Fruit fly (Drosophila melanogaster) whole organism, embryonic: Measurements from ENCODE around the gene CG15221.
A peak's percentile ranks its signal among the peaks of the same experiment; 100 is the strongest.

ENCODE experiments used
- Ada2b ChIP-seq: fragments of 200-800 bp; sonication (Bioruptor generic); IDR thresholded peaks from 2 replicates; pipeline ENCODE4 v1.3.6; 2022; ENCODE audit warnings: missing biosample characterization, missing genetic modification characterization
- Antp ChIP-seq: fragments of 200-800 bp; sonication (Bioruptor generic); optimal IDR thresholded peaks from 3 replicates; lab custom pipeline; 2016; ENCODE audit warnings: missing biosample characterization, missing genetic modification characterization
- CG10147 ChIP-seq: fragments of 200-800 bp; sonication (Bioruptor generic); optimal IDR thresholded peaks from 2 replicates; lab custom pipeline; 2019; ENCODE audit warnings: missing biosample characterization, mild to moderate bottlenecking, missing genetic modification characterization, moderate library complexity
- CG11085 ChIP-seq: fragments of 200-800 bp; sonication (Bioruptor generic); IDR thresholded peaks from 2 replicates; pipeline ENCODE4 v1.3.6; 2022; ENCODE audit warnings: missing biosample characterization, missing genetic modification characterization
- CG11398 ChIP-seq: fragments of 200-800 bp; sonication (Bioruptor generic); optimal IDR thresholded peaks from 2 replicates; lab custom pipeline; 2016; ENCODE audit warnings: missing biosample characterization, missing genetic modification characterization
- CG13287 ChIP-seq: fragments of 200-800 bp; sonication (Bioruptor generic); IDR thresholded peaks from 2 replicates; pipeline ENCODE4 v1.3.6; 2022; ENCODE audit warnings: missing biosample characterization, missing genetic modification characterization; ENCODE audit not compliant: partially characterized antibody
- CG1603 ChIP-seq: fragments of 200-800 bp; sonication (Bioruptor generic); optimal IDR thresholded peaks from 2 replicates; lab custom pipeline; 2019; ENCODE audit warnings: missing biosample characterization, mild to moderate bottlenecking, missing genetic modification characterization, moderate library complexity
- CG16813 ChIP-seq: fragments of 200-800 bp; sonication (Bioruptor generic); IDR thresholded peaks from 3 replicates; pipeline ENCODE4 v1.3.6; 2022; ENCODE audit warnings: missing biosample characterization, missing genetic modification characterization; ENCODE audit not compliant: partially characterized antibody
- CG17328 ChIP-seq: fragments of 200-800 bp; sonication (Bioruptor generic); IDR thresholded peaks from 2 replicates; pipeline ENCODE4 v1.3.6; 2022; ENCODE audit warnings: missing biosample characterization, missing genetic modification characterization
- CG17385 ChIP-seq: fragments of 200-800 bp; sonication (Bioruptor generic); optimal IDR thresholded peaks from 3 replicates; lab custom pipeline; 2018; ENCODE audit warnings: missing biosample characterization, mild to moderate bottlenecking, missing genetic modification characterization
- CG17912 ChIP-seq: fragments of 200-800 bp; sonication (Bioruptor generic); optimal IDR thresholded peaks from 2 replicates; lab custom pipeline; 2018; ENCODE audit warnings: missing biosample characterization, mild to moderate bottlenecking, missing genetic modification characterization
- CG2120 ChIP-seq: fragments of 200-800 bp; sonication (Bioruptor generic); optimal IDR thresholded peaks from 3 replicates; lab custom pipeline; 2016; ENCODE audit warnings: missing biosample characterization, missing genetic modification characterization
- CG2199 ChIP-seq: fragments of 200-800 bp; sonication (Bioruptor generic); IDR thresholded peaks from 3 replicates; pipeline ENCODE4 v1.3.6; 2022; ENCODE audit warnings: missing biosample characterization, missing genetic modification characterization
- CG31224 ChIP-seq: fragments of 200-800 bp; sonication (Bioruptor generic); IDR thresholded peaks from 2 replicates; pipeline ENCODE4 v1.3.6; 2022; ENCODE audit warnings: missing biosample characterization, missing genetic modification characterization
- CG3995 ChIP-seq: fragments of 200-800 bp; sonication (Bioruptor generic); optimal IDR thresholded peaks from 3 replicates; lab custom pipeline; 2016; ENCODE audit warnings: missing biosample characterization, missing genetic modification characterization
- CG4328 ChIP-seq: fragments of 200-800 bp; sonication (Bioruptor generic); optimal IDR thresholded peaks from 3 replicates; lab custom pipeline; 2017; ENCODE audit warnings: missing biosample characterization, missing genetic modification reagents, missing genetic modification characterization
- CG4424 ChIP-seq: fragments of 200-800 bp; sonication (Bioruptor generic); optimal IDR thresholded peaks from 3 replicates; lab custom pipeline; 2016; ENCODE audit warnings: missing biosample characterization, missing genetic modification characterization
- CG4730 ChIP-seq: fragments of 200-800 bp; sonication (Bioruptor generic); IDR thresholded peaks from 2 replicates; pipeline ENCODE4 v1.3.6; 2022; ENCODE audit warnings: missing biosample characterization, missing genetic modification characterization
- CG6175 ChIP-seq: fragments of 200-800 bp; sonication (Bioruptor generic); IDR thresholded peaks from 3 replicates; pipeline ENCODE4 v1.3.6; 2022; ENCODE audit warnings: missing biosample characterization, missing genetic modification characterization
- CG6254 ChIP-seq: fragments of 200-800 bp; sonication (Bioruptor generic); optimal IDR thresholded peaks from 3 replicates; lab custom pipeline; 2017; ENCODE audit warnings: mild to moderate bottlenecking, missing biosample characterization, missing genetic modification reagents, missing genetic modification characterization
- CG6791 ChIP-seq: fragments of 200-800 bp; sonication (Bioruptor generic); IDR thresholded peaks from 3 replicates; pipeline ENCODE4 v1.3.6; 2022; ENCODE audit warnings: missing biosample characterization, missing genetic modification characterization; ENCODE audit not compliant: partially characterized antibody
- CG7786 ChIP-seq: fragments of 200-800 bp; sonication (Bioruptor generic); optimal IDR thresholded peaks from 2 replicates; lab custom pipeline; 2016; ENCODE audit warnings: missing biosample characterization, missing genetic modification characterization
- CG7928 ChIP-seq: fragments of 200-800 bp; sonication (Bioruptor generic); optimal IDR thresholded peaks from 2 replicates; lab custom pipeline; 2017; ENCODE audit warnings: missing biosample characterization, mild to moderate bottlenecking, missing genetic modification characterization
- CTCF ChIP-seq: fragments of 200-800 bp; sonication (Bioruptor generic); optimal IDR thresholded peaks from 2 replicates; lab custom pipeline; 2017; ENCODE audit warnings: missing biosample characterization, mild to moderate bottlenecking, missing genetic modification characterization, moderate library complexity
- Dek ChIP-seq: fragments of 200-800 bp; sonication (Bioruptor generic); optimal IDR thresholded peaks from 3 replicates; lab custom pipeline; 2019; ENCODE audit warnings: missing biosample characterization, mild to moderate bottlenecking, missing genetic modification characterization, moderate library complexity
- Elba2 ChIP-seq: fragments of 200-800 bp; sonication (Bioruptor generic); optimal IDR thresholded peaks from 3 replicates; lab custom pipeline; 2016; ENCODE audit warnings: missing biosample characterization, missing genetic modification characterization
- Ets65A ChIP-seq: fragments of 200-800 bp; sonication (Bioruptor generic); peaks from one replicate; lab custom pipeline; 2016; ENCODE audit warnings: missing biosample characterization, missing genetic modification characterization
- Gsc ChIP-seq: fragments of 200-800 bp; sonication (Bioruptor generic); IDR thresholded peaks from 2 replicates; pipeline ENCODE4 v1.3.6; 2022; ENCODE audit warnings: missing biosample characterization, missing genetic modification characterization
- Hmr ChIP-seq: fragments of 200-800 bp; sonication (Bioruptor generic); optimal IDR thresholded peaks from 3 replicates; lab custom pipeline; 2017; ENCODE audit warnings: mild to moderate bottlenecking, missing biosample characterization, missing genetic modification reagents, missing genetic modification characterization
- MBD-R2 ChIP-seq: fragments of 200-800 bp; sonication (Bioruptor generic); IDR thresholded peaks from 2 replicates; pipeline ENCODE4 v1.3.6; 2022; ENCODE audit warnings: missing biosample characterization, missing genetic modification characterization
- MESR4 ChIP-seq: fragments of 200-800 bp; sonication (Bioruptor generic); optimal IDR thresholded peaks from 2 replicates; lab custom pipeline; 2018; ENCODE audit warnings: missing biosample characterization, mild to moderate bottlenecking, missing genetic modification characterization, moderate library complexity
- Mad ChIP-seq: fragments of 200-800 bp; sonication (Bioruptor generic); optimal IDR thresholded peaks from 2 replicates; lab custom pipeline; 2016; ENCODE audit warnings: missing biosample characterization, missing genetic modification characterization
- Max ChIP-seq: fragments of 200-800 bp; sonication (Bioruptor generic); optimal IDR thresholded peaks from 2 replicates; lab custom pipeline; 2016; ENCODE audit warnings: missing biosample characterization, mild to moderate bottlenecking, missing genetic modification characterization
- NC2β ChIP-seq: fragments of 200-800 bp; sonication (Bioruptor generic); optimal IDR thresholded peaks from 2 replicates; lab custom pipeline; 2016; ENCODE audit warnings: missing biosample characterization, missing genetic modification characterization
- Nf-YA ChIP-seq: fragments of 200-800 bp; sonication (Bioruptor generic); IDR thresholded peaks from 2 replicates; pipeline ENCODE4 v1.3.6; 2022; ENCODE audit warnings: missing biosample characterization, missing genetic modification characterization
- Nf-YC ChIP-seq: fragments of 200-800 bp; optimal IDR thresholded peaks from 3 replicates; lab custom pipeline; 2019; ENCODE audit warnings: missing biosample characterization, mild to moderate bottlenecking, missing genetic modification characterization, moderate library complexity
- Xrp1 ChIP-seq: fragments of 200-800 bp; sonication (Bioruptor generic); IDR thresholded peaks from 2 replicates; pipeline ENCODE4 v1.3.6; 2022; ENCODE audit warnings: missing biosample characterization, missing genetic modification characterization
- br ChIP-seq: fragments of >200 bp; optimal IDR thresholded peaks from 2 replicates; lab custom pipeline; 2017
- chif ChIP-seq, 2 experiments: fragments of 200-800 bp; sonication (Bioruptor generic); optimal IDR thresholded peaks; 3 replicates each; lab custom pipeline; 2016; ENCODE audit warnings: missing biosample characterization in 2 of 2, missing genetic modification characterization in 2 of 2
- ems ChIP-seq: fragments of 200-800 bp; sonication (Bioruptor generic); optimal IDR thresholded peaks from 3 replicates; lab custom pipeline; 2016; ENCODE audit warnings: missing biosample characterization, missing genetic modification characterization
- grau ChIP-seq: fragments of 200-800 bp; optimal IDR thresholded peaks from 3 replicates; lab custom pipeline; 2019; ENCODE audit warnings: missing biosample characterization, mild to moderate bottlenecking, missing genetic modification characterization, moderate library complexity
- gt ChIP-seq: fragments of 200-800 bp; sonication (Bioruptor generic); IDR thresholded peaks from 2 replicates; pipeline ENCODE4 v1.3.6; 2022; ENCODE audit warnings: missing biosample characterization, missing genetic modification characterization
- inv ChIP-seq: fragments of 200-800 bp; sonication (Bioruptor generic); IDR thresholded peaks from 2 replicates; pipeline ENCODE4 v1.3.6; 2022; ENCODE audit warnings: missing biosample characterization, missing genetic modification characterization; ENCODE audit not compliant: partially characterized antibody
- klu ChIP-seq: fragments of 200-800 bp; sonication (Bioruptor generic); IDR thresholded peaks from 2 replicates; pipeline ENCODE4 v1.3.6; 2022; ENCODE audit warnings: missing biosample characterization, missing genetic modification characterization
- lbe ChIP-seq: fragments of 200-800 bp; sonication (Bioruptor generic); optimal IDR thresholded peaks from 2 replicates; lab custom pipeline; 2016; ENCODE audit warnings: missing biosample characterization, mild to moderate bottlenecking, missing genetic modification characterization
- lilli ChIP-seq: fragments of 200-800 bp; sonication (Bioruptor generic); optimal IDR thresholded peaks from 3 replicates; lab custom pipeline; 2016; ENCODE audit warnings: missing biosample characterization, missing genetic modification characterization
- rib ChIP-seq: fragments of 200-800 bp; sonication (Bioruptor generic); IDR thresholded peaks from 2 replicates; pipeline ENCODE4 v1.3.6; 2022; ENCODE audit warnings: missing biosample characterization, missing genetic modification characterization
- sisA ChIP-seq: fragments of 200-800 bp; sonication (Bioruptor generic); IDR thresholded peaks from 2 replicates; pipeline ENCODE4 v1.3.6; 2022; ENCODE audit warnings: missing biosample characterization, missing genetic modification characterization
- slp2 ChIP-seq: fragments of 200-800 bp; sonication (Bioruptor generic); optimal IDR thresholded peaks from 2 replicates; lab custom pipeline; 2016; ENCODE audit warnings: missing biosample characterization, missing genetic modification characterization
- ttk ChIP-seq: fragments of 200-800 bp; sonication (Bioruptor generic); IDR thresholded peaks from 2 replicates; pipeline ENCODE4 v2.1.2; 2022; ENCODE audit warnings: missing biosample characterization, missing genetic modification characterization
- tup ChIP-seq: fragments of 200-800 bp; sonication (Bioruptor generic); optimal IDR thresholded peaks from 2 replicates; lab custom pipeline; 2016; ENCODE audit warnings: missing biosample characterization, mild to moderate bottlenecking, missing genetic modification characterization, moderate library complexity
- z ChIP-seq: fragments of 200-800 bp; sonication (Bioruptor generic); IDR thresholded peaks from 3 replicates; pipeline ENCODE4 v1.3.6; 2022; ENCODE audit warnings: missing biosample characterization, missing genetic modification characterization

The CG15221 gene

dm6 chrX:11685918-11686640 is 38.0 kb upstream of the CG15221 start (continued):
- TF ChIP-seq CG2120 (GFP tag; lab: Kevin White, UChicago) (peak; percentile 19), Xrp1 (peak; percentile 42; the same call in 1 of the 2 replicates), CG4730 (GFP tag; lab: Robert Waterston, UW) (no peak), Max (GFP tag; lab: Kevin White, UChicago) (no peak), CG10147 (peak; percentile 41), Elba2 (GFP tag; lab: Kevin White, UChicago) (no peak), Ada2b (GFP tag; lab: Robert Waterston, UW) (no peak), CG1603 (tag; lab: Kevin White, UChicago) (no peak), NC2β (GFP tag; lab: Kevin White, UChicago) (peak; percentile 17), CG7928 (GFP tag; lab: Kevin White, UChicago) (no peak), MBD-R2 (GFP tag; lab: Robert Waterston, UW) (no peak), gt (no peak), CG31224 (GFP tag; lab: Robert Waterston, UW) (no peak), Antp (GFP tag; lab: Kevin White, UChicago) (no peak), CTCF (GFP tag; lab: Kevin White, UChicago) (peak; percentile 52), CG3995 (no peak), CG6791 (GFP tag; lab: Robert Waterston, UW) (no peak), CG6175 (GFP tag; lab: Robert Waterston, UW) (no peak), slp2 (GFP tag; lab: Kevin White, UChicago) (no peak), Mad (GFP tag; lab: Kevin White, UChicago) (no peak), Hmr (GFP tag; lab: Kevin White, UChicago) (peak; percentile 75), br (lab: Kevin White, UChicago) (no peak), CG13287 (GFP tag; lab: Robert Waterston, UW) (peak; percentile 35), CG6254 (GFP tag; lab: Kevin White, UChicago) (peak; percentile 5), ems (GFP tag; lab: Kevin White, UChicago) (no peak), Nf-YC (tag; lab: Kevin White, UChicago) (peak; percentile 40), Gsc (no peak), inv (GFP tag; lab: Robert Waterston, UW) (no peak), CG4424 (GFP tag; lab: Kevin White, UChicago) (no peak), Dek (tag; lab: Kevin White, UChicago) (no peak), chif (GFP tag; optimal IDR thresholded peaks at IDR 0.05; lab: Kevin White, UChicago) (no peak), CG17328 (GFP tag; lab: Robert Waterston, UW) (0 out of 2 replicates have a peak, but pooled peaks have one; percentile 4), CG17385 (peak; percentile 80), lilli (GFP tag; lab: Kevin White, UChicago) (peak; percentile 14), rib (GFP tag; lab: Robert Waterston, UW) (no peak), MESR4 (GFP tag; lab: Kevin White, UChicago) (no peak), z (GFP tag; lab: Robert Waterston, UW) (peak; percentile 65; the same call in 2 of the 3 replicates), tup (no peak), Nf-YA (GFP tag; lab: Robert Waterston, UW) (0 out of 2 replicates have a peak, but pooled peaks have one; percentile 29), CG11398 (GFP tag; lab: Kevin White, UChicago) (peak; percentile 33), CG2199 (GFP tag; lab: Robert Waterston, UW) (no peak), sisA (no peak), lbe (GFP tag; lab: Kevin White, UChicago) (no peak), CG16813 (no peak), CG7786 (no peak), CG11085 (no peak), grau (tag; lab: Kevin White, UChicago) (peak; percentile 24), ttk (GFP tag; lab: Robert Waterston, UW) (no peak), Ets65A (GFP tag; lab: Kevin White, UChicago) (no peak), CG17912 (GFP tag; lab: Kevin White, UChicago) (no peak), klu (GFP tag; lab: Robert Waterston, UW) (no peak), CG4328 (GFP tag; lab: Kevin White, UChicago) (peak; percentile 30)
